Worm (Caenorhabditis elegans) whole organism, midembryonic: ENCODE data around the gene Y17G9B.4.

Experiments used
- T22C8.4 ChIP-seq: fragments of 200-800 bp; sonication (Bioruptor generic); IDR thresholded peaks from 2 replicates; pipeline ENCODE4 v1.3.6; 2022; ENCODE audit warnings: missing genetic modification characterization, missing compliant biosample characterization
- cog-1 ChIP-seq: sonication (generic microtip); optimal IDR thresholded peaks from 2 replicates; lab custom pipeline; 2016; ENCODE audit warnings: missing genetic modification characterization, missing compliant biosample characterization
- flt-1 ChIP-seq: fragments of 200-800 bp; sonication (Bioruptor generic); IDR thresholded peaks from 2 replicates; pipeline ENCODE4 v1.3.6; 2022; ENCODE audit warnings: missing genetic modification characterization, missing compliant biosample characterization
- klf-2 ChIP-seq: fragments of 200-800 bp; sonication (Bioruptor generic); conservative IDR thresholded peaks from 2 replicates; pipeline ENCODE4 v1.3.6; 2022; ENCODE audit warnings: missing genetic modification reagents, missing genetic modification characterization, missing compliant biosample characterization
- ref-1 ChIP-seq: fragments of 200-800 bp; sonication (Bioruptor generic); conservative IDR thresholded peaks from 2 replicates; pipeline ENCODE4 v1.3.6; 2022; ENCODE audit warnings: missing genetic modification reagents, missing genetic modification characterization, missing compliant biosample characterization
- ztf-23 ChIP-seq: fragments of 200-800 bp; sonication (Bioruptor generic); IDR thresholded peaks from 2 replicates; pipeline ENCODE4 v1.3.6; 2022; ENCODE audit warnings: missing genetic modification reagents, missing genetic modification characterization, missing compliant biosample characterization

DNA sequence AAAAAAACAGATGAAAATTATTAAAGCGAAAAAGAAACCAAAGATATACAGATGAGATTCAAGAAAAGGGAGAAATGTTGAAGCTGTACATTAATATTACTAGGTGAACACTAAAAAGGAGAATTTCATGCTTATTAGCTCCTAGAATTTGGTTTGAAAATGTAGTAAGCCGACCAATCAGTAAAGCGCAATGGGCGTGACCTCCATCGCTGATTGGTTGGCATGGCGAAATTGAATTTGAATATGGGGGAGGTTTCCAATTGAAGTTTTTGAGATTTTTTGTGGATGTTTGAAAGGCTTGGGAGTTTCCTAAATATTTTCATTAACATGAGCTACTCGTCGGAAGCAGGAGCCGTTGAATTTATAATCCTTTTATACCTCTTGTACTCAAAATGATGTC is 24.6 kb downstream of the Y17G9B.4 start:
- no peak for TF ChIP-seq cog-1
- TF ChIP-seq flt-1 (GFP tag; lab: Robert Waterston, UW), result no peak
- no peak for TF ChIP-seq ztf-23 (GFP tag; lab: Robert Waterston, UW)
- no peak for TF ChIP-seq T22C8.4 (GFP tag; lab: Robert Waterston, UW)
- TF ChIP-seq ref-1 (GFP tag; lab: Robert Waterston, UW), result no peak
- no peak for TF ChIP-seq klf-2 (GFP tag; lab: Robert Waterston, UW)
